Worm (Caenorhabditis elegans) whole organism, young adult: ENCODE data around the gene bbs-5.

Source experiments
- ZK185.1 ChIP-seq: sonication (generic microtip); optimal IDR thresholded peaks from 2 replicates; lab custom pipeline; 2016; ENCODE audit warnings: mild to moderate bottlenecking, missing genetic modification characterization, missing compliant biosample characterization; ENCODE audit not compliant: poor library complexity, severe bottlenecking
- ama-1 ChIP-seq, 3 experiments: fragments of 150-350 bp in 1 of 3; sonication (generic microtip) in 2 of 3; optimal IDR thresholded peaks; 2 replicates each; lab custom pipeline; 2014 to 2018; ENCODE audit warnings: missing biosample characterization in 2 of 3, missing genetic modification characterization in 2 of 3, missing genetic modification reagents in 2 of 3
- ceh-100 ChIP-seq: fragments of 200-800 bp; sonication (Bioruptor generic); IDR thresholded peaks from 2 replicates; pipeline ENCODE4 v1.3.6; 2022; ENCODE audit warnings: missing genetic modification reagents, missing genetic modification characterization, missing compliant biosample characterization
- ceh-91 ChIP-seq: fragments of 200-800 bp; sonication (Bioruptor generic); IDR thresholded peaks from 2 replicates; pipeline ENCODE4 v1.3.6; 2022; ENCODE audit warnings: missing genetic modification reagents, missing genetic modification characterization, missing compliant biosample characterization
- efl-1 ChIP-seq: fragments of 150-350 bp; optimal IDR thresholded peaks from 2 replicates; lab custom pipeline; 2014; ENCODE audit warnings: missing biosample characterization, missing genetic modification reagents, missing genetic modification characterization
- ets-4 ChIP-seq: fragments of 200-800 bp; sonication (Bioruptor generic); optimal IDR thresholded peaks from 2 replicates; lab custom pipeline; 2018; ENCODE audit warnings: mild to moderate bottlenecking, missing genetic modification characterization, missing compliant biosample characterization
- madf-8 ChIP-seq: fragments of 200-800 bp; sonication (Bioruptor generic); conservative IDR thresholded peaks from 2 replicates; pipeline ENCODE4 v1.3.6; 2022; ENCODE audit warnings: missing genetic modification reagents, missing genetic modification characterization, missing compliant biosample characterization
- ztf-25 ChIP-seq: fragments of 200-800 bp; sonication (Bioruptor generic); IDR thresholded peaks from 2 replicates; pipeline ENCODE4 v1.3.6; 2022; ENCODE audit warnings: missing genetic modification reagents, missing genetic modification characterization, missing compliant biosample characterization
- ztf-28 ChIP-seq: fragments of 200-800 bp; sonication (Bioruptor generic); IDR thresholded peaks from 2 replicates; pipeline ENCODE4 v1.3.6; 2022; ENCODE audit warnings: missing genetic modification reagents, missing genetic modification characterization, missing compliant biosample characterization
- ztf-3 ChIP-seq: fragments of 200-800 bp; sonication (Bioruptor generic); optimal IDR thresholded peaks from 2 replicates; lab custom pipeline; 2018; ENCODE audit warnings: mild to moderate bottlenecking, missing genetic modification characterization, missing compliant biosample characterization

ce11 chrIII:10231641-10232040 is 29.9 kb downstream of the bbs-5 start:
- TF ChIP-seq ZK185.1 (no peak), ceh-91 (GFP tag; lab: Robert Waterston, UW) (no peak), efl-1 (GFP tag; lab: Kevin White, UChicago) (no peak), ztf-3 (no peak), madf-8 (no peak), ztf-25 (GFP tag; lab: Robert Waterston, UW) (no peak), ceh-100 (no peak), ets-4 (GFP tag; lab: Kevin White, UChicago) (no peak), ztf-28 (no peak), ama-1 (optimal IDR thresholded peaks at IDR 0.05; lab: Kevin White, UChicago) (no peak), ama-1 (GFP tag; optimal IDR thresholded peaks at IDR 0.05; lab: Kevin White, UChicago) (no peak)
